Fruit fly (Drosophila melanogaster) whole organism: Measurements from ENCODE around the gene Pdcd4.

Source experiments
- CG8478 ChIP-seq: fragments of >200 bp; optimal IDR thresholded peaks from 2 replicates; lab custom pipeline; 2018; ENCODE audit warnings: inconsistent platforms
- EcR ChIP-seq, 2 experiments: fragments of >200 bp; optimal IDR thresholded peaks; 2 replicates each; lab custom pipeline; 2017; ENCODE audit warnings: missing biosample characterization in 2 of 2, missing genetic modification characterization in 2 of 2, missing genetic modification reagents in 2 of 2
- pan ChIP-seq: fragments of >200 bp; optimal IDR thresholded peaks from 2 replicates; lab custom pipeline; 2017

dm6 chrX:13765217-13765616 lies 10.0 kb upstream of the Pdcd4 start:
- TF ChIP-seq CG8478 (lab: Kevin White, UChicago) (no peak), EcR (GFP tag; optimal IDR thresholded peaks at IDR 0.05; lab: Kevin White, UChicago) (no peak), pan (lab: Kevin White, UChicago) (no peak)
